Fruit fly (Drosophila melanogaster): Measurements from ENCODE around the gene Osi2.

Osi2 gene

DNA sequence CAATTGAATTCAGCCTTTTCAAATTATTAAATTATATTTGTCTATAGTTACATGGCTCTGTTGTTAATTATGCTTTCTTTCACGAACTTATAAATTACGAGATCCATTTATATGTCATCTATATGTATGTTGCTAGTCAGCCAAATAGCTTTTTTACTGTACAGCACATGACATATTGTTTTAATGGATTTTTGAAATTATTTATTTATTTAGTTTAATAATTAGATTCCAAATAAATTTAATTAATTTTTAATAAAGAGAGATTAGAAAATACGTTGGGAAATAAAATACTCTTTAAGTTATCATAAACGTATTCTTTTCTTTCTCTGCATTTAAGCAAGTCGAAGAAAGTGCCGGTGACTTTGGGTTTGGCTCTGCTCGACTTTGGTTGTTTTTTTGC is 32.1 kb downstream of the Osi2 start:
- TF ChIP-seq insv (optimal IDR thresholded peaks at IDR 0.05), result no peak
- no peak for TF ChIP-seq Myc (optimal IDR thresholded peaks at IDR 0.05)
- TF ChIP-seq h (optimal IDR thresholded peaks at IDR 0.05), result no peak
- no peak for TF ChIP-seq Sin3A (optimal IDR thresholded peaks at IDR 0.05)
- no peak for TF ChIP-seq ttk (optimal IDR thresholded peaks at IDR 0.05)
- no peak for TF ChIP-seq psq (optimal IDR thresholded peaks at IDR 0.05)

DNA sequence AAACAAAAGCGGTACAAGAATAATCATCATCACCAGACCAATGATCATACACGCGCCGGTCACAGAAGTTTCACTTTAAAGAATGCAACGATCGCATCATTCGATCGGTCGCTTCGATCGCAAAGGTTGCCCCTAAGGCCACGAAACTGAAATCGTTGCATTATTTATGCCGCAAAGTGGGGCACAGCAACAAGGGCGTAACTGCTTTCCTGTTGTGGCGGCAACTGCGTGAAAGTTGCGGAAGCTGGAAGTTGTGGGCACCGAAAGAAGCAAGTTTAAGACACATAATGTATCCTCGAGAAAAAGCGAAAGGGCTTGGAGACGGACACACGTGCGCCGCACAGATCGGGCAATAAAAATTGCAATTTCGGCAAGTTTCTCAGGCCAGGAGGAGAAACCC is 34.9 kb downstream of the Osi2 start:
- no peak for TF ChIP-seq psq (optimal IDR thresholded peaks at IDR 0.05)
- TF ChIP-seq insv (optimal IDR thresholded peaks at IDR 0.05), result no peak
- no peak for TF ChIP-seq Sin3A (optimal IDR thresholded peaks at IDR 0.05)
- no peak for TF ChIP-seq h (optimal IDR thresholded peaks at IDR 0.05)
- no peak for TF ChIP-seq ttk (optimal IDR thresholded peaks at IDR 0.05)
- TF ChIP-seq Myc (optimal IDR thresholded peaks at IDR 0.05), result no peak

DNA sequence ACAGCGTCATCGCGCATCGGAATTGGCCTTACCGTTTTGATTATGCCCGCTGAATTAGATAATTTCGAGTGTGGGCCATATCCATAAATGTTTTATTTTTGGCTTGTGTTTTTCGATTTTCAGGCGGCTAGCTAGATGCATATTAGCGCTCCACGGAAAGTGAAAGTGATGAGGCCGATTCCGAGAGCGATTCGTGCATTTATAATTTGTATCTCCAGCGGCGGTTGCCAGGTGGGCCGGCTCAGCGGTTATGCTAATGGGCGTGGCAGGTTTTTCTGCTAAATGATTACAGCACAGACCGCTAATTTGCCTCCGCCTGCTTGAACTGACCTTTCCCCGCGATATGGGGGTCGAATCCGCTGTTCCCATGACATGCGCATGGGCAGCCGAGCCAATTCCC is 35.8 kb downstream of the Osi2 start:
- TF ChIP-seq Sin3A (optimal IDR thresholded peaks at IDR 0.05) (no peak), h (optimal IDR thresholded peaks at IDR 0.05) (no peak), ttk (optimal IDR thresholded peaks at IDR 0.05) (no peak)

DNA sequence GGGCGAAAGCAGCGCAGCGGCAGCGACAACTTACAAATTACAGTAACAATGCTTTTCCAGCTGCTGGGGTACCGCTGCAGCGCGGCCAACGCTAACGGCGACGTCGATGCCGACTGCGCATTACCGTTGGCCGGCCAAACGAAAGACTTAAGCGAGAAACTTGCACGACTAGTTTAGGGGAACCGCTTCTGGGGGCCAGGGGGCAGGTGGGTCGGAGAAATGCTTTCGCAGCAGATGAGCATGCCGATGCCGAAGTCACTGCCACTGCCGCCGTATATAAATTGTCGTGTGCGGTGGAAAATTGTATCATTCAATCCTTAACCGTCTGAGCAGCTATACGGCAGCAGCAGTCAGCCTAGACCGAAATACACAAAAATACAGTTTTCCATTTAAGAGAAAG is 39.5 kb downstream of the Osi2 start, which contains the start of gene Osi7:
Osi7 (plus strand) TSS at position 301 of the 400 bp plus-strand sequence.
- no peak for TF ChIP-seq psq (optimal IDR thresholded peaks at IDR 0.05)
- TF ChIP-seq h (optimal IDR thresholded peaks at IDR 0.05), result no peak
- TF ChIP-seq Myc (optimal IDR thresholded peaks at IDR 0.05), result no peak
- no peak for TF ChIP-seq ttk (optimal IDR thresholded peaks at IDR 0.05)
- TF ChIP-seq insv (optimal IDR thresholded peaks at IDR 0.05), result no peak
- TF ChIP-seq Sin3A (optimal IDR thresholded peaks at IDR 0.05), result no peak

DNA sequence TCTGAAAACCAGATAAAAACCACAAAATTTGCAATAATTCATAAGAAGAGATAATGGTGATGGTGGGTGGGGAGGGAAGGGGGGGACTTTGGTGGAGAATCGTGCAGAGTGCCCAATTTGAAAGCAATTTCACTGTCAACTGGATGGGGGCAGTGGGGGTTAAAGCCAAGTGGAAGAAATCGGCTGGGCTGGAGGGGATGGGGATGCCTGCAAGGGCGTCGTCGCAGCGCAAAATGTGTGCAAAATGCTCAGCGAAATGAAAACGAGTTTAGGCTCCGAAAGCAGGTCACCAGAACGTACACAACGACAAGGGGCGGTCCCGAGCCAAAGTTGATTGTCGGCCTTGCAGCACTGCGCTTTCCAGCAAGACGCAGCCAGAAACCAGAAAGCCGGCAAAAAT is 43.6 kb downstream of the Osi2 start:
- TF ChIP-seq h (optimal IDR thresholded peaks at IDR 0.05) (no peak), Sin3A (optimal IDR thresholded peaks at IDR 0.05) (no peak), psq (optimal IDR thresholded peaks at IDR 0.05) (no peak), insv (optimal IDR thresholded peaks at IDR 0.05) (no peak), ttk (optimal IDR thresholded peaks at IDR 0.05) (no peak), Myc (optimal IDR thresholded peaks at IDR 0.05) (no peak)

DNA sequence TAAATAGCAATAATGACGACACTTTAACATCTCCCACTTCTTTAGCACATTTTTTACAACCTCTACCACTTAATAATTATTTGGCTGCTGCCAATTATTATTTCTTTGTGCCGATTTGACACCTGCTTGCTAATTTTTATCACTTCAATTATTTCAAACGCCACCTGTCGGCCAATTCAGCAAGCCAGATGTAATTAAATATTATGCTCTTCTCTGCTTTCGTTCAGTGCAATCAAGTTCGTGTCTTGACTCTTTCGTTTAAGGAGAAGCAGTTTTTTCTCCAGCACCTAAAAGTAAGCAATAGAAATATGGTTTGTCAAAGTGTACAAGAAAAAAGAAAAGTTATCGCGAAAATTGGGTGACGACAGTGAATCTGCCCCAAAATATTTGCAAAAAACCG is 45.3 kb downstream of the Osi2 start:
- TF ChIP-seq psq (optimal IDR thresholded peaks at IDR 0.05), result no peak
- no peak for TF ChIP-seq Myc (optimal IDR thresholded peaks at IDR 0.05)

DNA sequence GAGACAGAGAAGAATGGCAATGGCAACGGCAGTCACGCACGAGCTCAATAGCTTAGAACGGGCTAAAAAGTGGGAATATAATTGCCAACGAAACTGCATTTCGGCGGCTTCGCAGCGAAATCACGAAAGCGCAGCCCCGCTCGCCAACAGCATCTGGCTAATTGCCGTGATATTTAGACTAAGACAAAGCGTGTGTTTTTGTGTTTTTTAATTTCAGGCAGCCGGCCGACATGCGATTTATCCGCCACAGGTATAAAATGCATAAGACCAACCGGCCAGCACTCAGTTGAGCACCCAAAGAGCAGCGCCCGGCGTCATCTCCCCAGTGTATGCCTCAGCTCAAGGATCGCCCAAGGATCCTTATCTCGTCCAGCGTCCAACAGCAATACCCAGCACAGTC is 45.7 kb downstream of the Osi2 start, which contains the start of gene Osi8:
Osi8 (plus strand) TSS at position 301 of the 400 bp plus-strand sequence.
- TF ChIP-seq Sin3A (optimal IDR thresholded peaks at IDR 0.05) (no peak), h (optimal IDR thresholded peaks at IDR 0.05) (no peak), Myc (optimal IDR thresholded peaks at IDR 0.05) (no peak), insv (optimal IDR thresholded peaks at IDR 0.05) (no peak), ttk (optimal IDR thresholded peaks at IDR 0.05) (no peak), psq (optimal IDR thresholded peaks at IDR 0.05) (no peak)

DNA sequence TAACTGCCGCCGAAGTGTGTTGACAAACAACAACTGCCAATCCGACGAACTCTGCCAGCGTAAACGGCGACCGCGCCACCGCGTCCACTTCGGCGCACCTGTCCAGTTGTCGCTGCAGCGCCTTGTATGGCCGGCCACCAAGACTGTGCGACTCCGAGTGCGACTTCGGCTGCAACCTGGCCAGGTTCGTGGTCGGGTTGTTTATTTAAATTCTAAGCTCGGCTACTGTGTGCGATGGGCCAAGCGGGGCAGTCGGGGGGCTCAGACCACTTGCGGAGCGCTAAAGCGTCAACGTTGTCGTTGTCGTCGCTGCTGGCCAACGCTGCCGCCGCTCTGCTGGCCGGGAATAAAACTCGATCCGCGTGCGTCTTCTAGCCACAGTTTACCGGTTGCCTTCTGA is 50.7 kb downstream of the Osi2 start, which contains the start of gene Osi9:
Osi9 (plus strand) TSS at position 375 of the 400 bp plus-strand sequence.
- TF ChIP-seq Myc (optimal IDR thresholded peaks at IDR 0.05) (no peak), psq (optimal IDR thresholded peaks at IDR 0.05) (no peak), ttk (optimal IDR thresholded peaks at IDR 0.05) (no peak), insv (optimal IDR thresholded peaks at IDR 0.05) (no peak), Sin3A (optimal IDR thresholded peaks at IDR 0.05) (no peak), h (optimal IDR thresholded peaks at IDR 0.05) (no peak)

Data from Kc167 (cell line).